Worm (Caenorhabditis elegans) whole organism, young adult: ENCODE results near the gene mlp-1.
A peak's percentile ranks its signal among the peaks of the same experiment; 100 is the strongest.

Experiments
- B0019.2 ChIP-seq: fragments of 200-800 bp; sonication (Bioruptor generic); conservative IDR thresholded peaks from 2 replicates; pipeline ENCODE4 v1.3.6; 2022; ENCODE audit warnings: missing genetic modification reagents, missing genetic modification characterization, missing compliant biosample characterization
- C06A6.2 ChIP-seq: fragments of 200-800 bp; sonication (Bioruptor generic); conservative IDR thresholded peaks from 2 replicates; pipeline ENCODE4 v1.3.6; 2022; ENCODE audit warnings: missing genetic modification characterization, missing compliant biosample characterization
- F22D6.2 ChIP-seq: sonication (generic microtip); optimal IDR thresholded peaks from 2 replicates; lab custom pipeline; 2016; ENCODE audit warnings: mild to moderate bottlenecking, missing genetic modification characterization, missing compliant biosample characterization
- F23B12.7 ChIP-seq: sonication (generic microtip); optimal IDR thresholded peaks from 2 replicates; lab custom pipeline; 2017; ENCODE audit warnings: missing genetic modification characterization, mild to moderate bottlenecking, missing compliant biosample characterization, antibody characterized with exemption, moderate library complexity; ENCODE audit not compliant: insufficient read depth
- F57C9.4 ChIP-seq: sonication (generic microtip); optimal IDR thresholded peaks from 2 replicates; lab custom pipeline; 2017; ENCODE audit warnings: mild to moderate bottlenecking, missing genetic modification characterization, missing compliant biosample characterization
- K11D2.4 ChIP-seq: fragments of 200-800 bp; sonication (Bioruptor generic); IDR thresholded peaks from 2 replicates; pipeline ENCODE4 v1.3.6; 2022; ENCODE audit warnings: missing genetic modification reagents, missing genetic modification characterization, missing compliant biosample characterization
- K12H6.12 ChIP-seq: fragments of 200-800 bp; sonication (Bioruptor generic); optimal IDR thresholded peaks from 2 replicates; lab custom pipeline; 2018; ENCODE audit warnings: mild to moderate bottlenecking, missing genetic modification characterization, missing compliant biosample characterization
- Y53G8AR.9 ChIP-seq: fragments of 200-800 bp; sonication (Bioruptor generic); conservative IDR thresholded peaks from 2 replicates; pipeline ENCODE4 v1.3.6; 2022; ENCODE audit warnings: missing genetic modification reagents, missing genetic modification characterization, missing compliant biosample characterization
- Y56A3A.18 ChIP-seq: fragments of 200-800 bp; sonication (Bioruptor generic); IDR thresholded peaks from 2 replicates; pipeline ENCODE4 v1.3.6; 2022; ENCODE audit warnings: missing genetic modification reagents, missing genetic modification characterization, missing compliant biosample characterization
- Y67H2A.10 ChIP-seq: fragments of 200-800 bp; sonication (Bioruptor generic); conservative IDR thresholded peaks from 2 replicates; pipeline ENCODE4 v1.3.6; 2022; ENCODE audit warnings: missing genetic modification reagents, missing genetic modification characterization, missing compliant biosample characterization
- Y79H2A.3 ChIP-seq: fragments of 200-800 bp; sonication (Bioruptor generic); conservative IDR thresholded peaks from 2 replicates; pipeline ENCODE4 v1.3.6; 2022; ENCODE audit warnings: missing genetic modification reagents, missing genetic modification characterization, missing compliant biosample characterization
- ZK185.1 ChIP-seq: sonication (generic microtip); optimal IDR thresholded peaks from 2 replicates; lab custom pipeline; 2016; ENCODE audit warnings: mild to moderate bottlenecking, missing genetic modification characterization, missing compliant biosample characterization; ENCODE audit not compliant: poor library complexity, severe bottlenecking
- aptf-2 ChIP-seq: fragments of 200-800 bp; sonication (Bioruptor generic); conservative IDR thresholded peaks from 2 replicates; pipeline ENCODE4 v1.3.6; 2022; ENCODE audit warnings: missing genetic modification reagents, missing genetic modification characterization, missing compliant biosample characterization
- atf-7 ChIP-seq: sonication (generic microtip); optimal IDR thresholded peaks from 2 replicates; lab custom pipeline; 2017; ENCODE audit warnings: mild to moderate bottlenecking, missing genetic modification characterization, missing compliant biosample characterization
- athp-1 ChIP-seq: sonication (generic microtip); optimal IDR thresholded peaks from 2 replicates; lab custom pipeline; 2017; ENCODE audit warnings: mild to moderate bottlenecking, missing genetic modification characterization, missing compliant biosample characterization
- attf-3 ChIP-seq: fragments of 200-800 bp; sonication (Bioruptor generic); conservative IDR thresholded peaks from 2 replicates; pipeline ENCODE4 v1.3.6; 2022; ENCODE audit warnings: missing genetic modification reagents, missing genetic modification characterization, missing compliant biosample characterization
- attf-5 ChIP-seq: fragments of 200-800 bp; sonication (Bioruptor generic); optimal IDR thresholded peaks from 2 replicates; lab custom pipeline; 2018; ENCODE audit warnings: mild to moderate bottlenecking, missing genetic modification characterization, missing compliant biosample characterization
- bed-1 ChIP-seq: fragments of 200-800 bp; sonication (Bioruptor generic); IDR thresholded peaks from 2 replicates; pipeline ENCODE4 v1.3.6; 2022; ENCODE audit warnings: missing genetic modification reagents, missing genetic modification characterization, missing compliant biosample characterization
- bed-2 ChIP-seq: fragments of 200-800 bp; sonication (Bioruptor generic); IDR thresholded peaks from 2 replicates; pipeline ENCODE4 v1.3.6; 2022; ENCODE audit warnings: missing genetic modification reagents, missing genetic modification characterization, missing compliant biosample characterization
- cebp-1 ChIP-seq, 2 experiments: fragments of 200-800 bp in 1 of 2; sonication (Bioruptor generic) in 1 of 2; sonication (generic microtip) in 1 of 2; IDR thresholded peaks in 1 of 2; optimal IDR thresholded peaks in 1 of 2; 2 replicates each; pipeline versions ENCODE4 v1.3.6 to Lab custom; 2017 to 2022; ENCODE audit warnings: missing compliant biosample characterization in 2 of 2, missing genetic modification characterization in 2 of 2, mild to moderate bottlenecking in 1 of 2, missing genetic modification reagents in 1 of 2, moderate library complexity in 1 of 2
- egl-44 ChIP-seq: fragments of 200-800 bp; sonication (Bioruptor generic); IDR thresholded peaks from 2 replicates; pipeline ENCODE4 v1.3.6; 2022; ENCODE audit warnings: missing genetic modification reagents, missing genetic modification characterization, missing compliant biosample characterization
- egrh-3 ChIP-seq: fragments of 200-800 bp; sonication (Bioruptor generic); IDR thresholded peaks from 2 replicates; pipeline ENCODE4 v1.3.6; 2022; ENCODE audit warnings: missing genetic modification reagents, missing genetic modification characterization, missing compliant biosample characterization
- ets-4 ChIP-seq: fragments of 200-800 bp; sonication (Bioruptor generic); optimal IDR thresholded peaks from 2 replicates; lab custom pipeline; 2018; ENCODE audit warnings: mild to moderate bottlenecking, missing genetic modification characterization, missing compliant biosample characterization
- hlh-12 ChIP-seq: sonication (generic microtip); optimal IDR thresholded peaks from 2 replicates; lab custom pipeline; 2016; ENCODE audit warnings: missing genetic modification characterization, missing compliant biosample characterization
- hlh-26 ChIP-seq: fragments of 200-800 bp; sonication (Bioruptor generic); conservative IDR thresholded peaks from 2 replicates; pipeline ENCODE4 v1.3.6; 2022; ENCODE audit warnings: missing genetic modification reagents, missing genetic modification characterization, missing compliant biosample characterization
- hmg-1.2 ChIP-seq: fragments of 200-800 bp; sonication (Bioruptor generic); IDR thresholded peaks from 2 replicates; pipeline ENCODE4 v1.3.6; 2022; ENCODE audit warnings: missing genetic modification reagents, missing genetic modification characterization, missing compliant biosample characterization
- hrde-1 ChIP-seq: sonication (generic microtip); optimal IDR thresholded peaks from 2 replicates; lab custom pipeline; 2016; ENCODE audit warnings: missing genetic modification characterization, mild to moderate bottlenecking, missing compliant biosample characterization, moderate library complexity, missing genotype, missing genetic modification reagents, borderline replicate concordance
- lin-35 ChIP-seq, 3 experiments: fragments of 150-350 bp in 2 of 3; sonication (generic microtip) in 1 of 3; optimal IDR thresholded peaks; 2 replicates each; lab custom pipeline; 2014 to 2018; ENCODE audit warnings: missing biosample characterization in 3 of 3, missing genetic modification characterization in 3 of 3, missing genetic modification reagents in 3 of 3
- lsy-27 ChIP-seq: sonication (generic microtip); optimal IDR thresholded peaks from 2 replicates; lab custom pipeline; 2017; ENCODE audit warnings: missing genetic modification characterization, mild to moderate bottlenecking, missing compliant biosample characterization, antibody characterized with exemption, missing genotype, borderline replicate concordance; ENCODE audit not compliant: insufficient read depth
- madf-6 ChIP-seq: fragments of 200-800 bp; sonication (Bioruptor generic); IDR thresholded peaks from 2 replicates; pipeline ENCODE4 v1.3.6; 2022; ENCODE audit warnings: missing genetic modification reagents, missing genetic modification characterization, missing compliant biosample characterization
- madf-8 ChIP-seq: fragments of 200-800 bp; sonication (Bioruptor generic); conservative IDR thresholded peaks from 2 replicates; pipeline ENCODE4 v1.3.6; 2022; ENCODE audit warnings: missing genetic modification reagents, missing genetic modification characterization, missing compliant biosample characterization
- mes-4 ChIP-seq: sonication (generic microtip); optimal IDR thresholded peaks from 2 replicates; lab custom pipeline; 2016; ENCODE audit warnings: missing genotype, missing genetic modification characterization, missing compliant biosample characterization
- mxl-1 ChIP-seq: sonication (generic microtip); optimal IDR thresholded peaks from 2 replicates; lab custom pipeline; 2016; ENCODE audit warnings: missing genetic modification characterization, missing compliant biosample characterization
- nhr-27 ChIP-seq: fragments of 200-800 bp; sonication (Bioruptor generic); optimal IDR thresholded peaks from 2 replicates; lab custom pipeline; 2018; ENCODE audit warnings: mild to moderate bottlenecking, missing genetic modification characterization, moderate library complexity, missing compliant biosample characterization
- rec-8 ChIP-seq, 2 experiments: sonication (generic microtip); optimal IDR thresholded peaks; 2 replicates each; lab custom pipeline; 2016; ENCODE audit warnings: mild to moderate bottlenecking in 2 of 2, missing genetic modification characterization in 2 of 2, missing genetic modification reagents in 2 of 2, missing genotype in 2 of 2, missing biosample characterization in 1 of 2, missing compliant biosample characterization in 1 of 2, moderate library complexity in 1 of 2
- rpc-1 ChIP-seq, 2 experiments: fragments of 150-350 bp in 1 of 2; sonication (generic microtip) in 1 of 2; optimal IDR thresholded peaks; 2 replicates each; lab custom pipeline; 2014 to 2018; ENCODE audit warnings: missing biosample characterization in 1 of 2, missing genetic modification characterization in 1 of 2, missing genetic modification reagents in 1 of 2, missing genotype in 1 of 2
- snpc-1.1 ChIP-seq: sonication (generic microtip); optimal IDR thresholded peaks from 2 replicates; lab custom pipeline; 2017; ENCODE audit warnings: missing genetic modification characterization, mild to moderate bottlenecking, missing compliant biosample characterization, antibody characterized with exemption, moderate library complexity, missing genotype, missing genetic modification reagents; ENCODE audit not compliant: insufficient read depth
- snpc-1.3 ChIP-seq: sonication (generic microtip); optimal IDR thresholded peaks from 2 replicates; lab custom pipeline; 2017; ENCODE audit warnings: missing genetic modification characterization, mild to moderate bottlenecking, missing compliant biosample characterization, antibody characterized with exemption, moderate library complexity, missing genotype, missing genetic modification reagents; ENCODE audit not compliant: insufficient read depth
- snpc-4 ChIP-seq, 5 experiments: fragments of 150-350 bp in 1 of 5; sonication (generic microtip) in 4 of 5; optimal IDR thresholded peaks; 2 replicates each; lab custom pipeline; 2014 to 2018; ENCODE audit warnings: missing genetic modification characterization in 5 of 5, missing biosample characterization in 3 of 5, antibody characterized with exemption in 2 of 5, mild to moderate bottlenecking in 2 of 5, missing compliant biosample characterization in 2 of 5, missing genotype in 2 of 5, moderate library complexity in 2 of 5, missing genetic modification reagents in 1 of 5
- tbp1 ChIP-seq: fragments of 200-800 bp; sonication (Bioruptor generic); optimal IDR thresholded peaks from 2 replicates; lab custom pipeline; 2018; ENCODE audit warnings: mild to moderate bottlenecking, missing genetic modification characterization, missing compliant biosample characterization
- tbx-9 ChIP-seq: sonication (generic microtip); optimal IDR thresholded peaks from 2 replicates; lab custom pipeline; 2016; ENCODE audit warnings: borderline replicate concordance, missing genetic modification characterization, inconsistent platforms, missing compliant biosample characterization
- ztf-18 ChIP-seq: sonication (generic microtip); optimal IDR thresholded peaks from 2 replicates; lab custom pipeline; 2016; ENCODE audit warnings: missing genotype, mild to moderate bottlenecking, missing genetic modification characterization, missing compliant biosample characterization
- ztf-26 ChIP-seq: sonication (generic microtip); optimal IDR thresholded peaks from 2 replicates; lab custom pipeline; 2017; ENCODE audit warnings: missing genetic modification characterization, missing compliant biosample characterization
- ztf-3 ChIP-seq: fragments of 200-800 bp; sonication (Bioruptor generic); optimal IDR thresholded peaks from 2 replicates; lab custom pipeline; 2018; ENCODE audit warnings: mild to moderate bottlenecking, missing genetic modification characterization, missing compliant biosample characterization
- ztf-6 ChIP-seq: fragments of 200-800 bp; sonication (Bioruptor generic); IDR thresholded peaks from 2 replicates; pipeline ENCODE4 v1.3.6; 2022; ENCODE audit warnings: missing genetic modification reagents, missing genetic modification characterization, missing compliant biosample characterization

mlp-1 gene

ce11 chrIII:5938013-5938412 lies 36.8 kb downstream of the mlp-1 start (continued):
- TF ChIP-seq aptf-2 (GFP tag; lab: Robert Waterston, UW) (no peak), Y79H2A.3 (GFP tag; lab: Robert Waterston, UW) (no peak), cebp-1 (GFP tag; IDR thresholded peaks at IDR 0.05; lab: Robert Waterston, UW) (no peak), cebp-1 (tag; optimal IDR thresholded peaks at IDR 0.05; lab: Kevin White, UChicago) (peak; percentile 72), C06A6.2 (GFP tag; lab: Robert Waterston, UW) (peak; percentile 46; the same call in 1 of the 2 replicates), tbp1 (GFP tag; lab: Kevin White, UChicago) (no peak), F57C9.4 (tag; lab: Kevin White, UChicago) (no peak), mxl-1 (tag; lab: Kevin White, UChicago) (no peak), B0019.2 (GFP tag; lab: Robert Waterston, UW) (no peak), madf-6 (no peak), lsy-27 (tag; lab: Kevin White, UChicago) (no peak), snpc-1.1 (tag; lab: Kevin White, UChicago) (no peak), rec-8 (tag; optimal IDR thresholded peaks at IDR 0.05; lab: Kevin White, UChicago) (no peak), K12H6.12 (tag; lab: Kevin White, UChicago) (peak; percentile 57), snpc-4 (GFP tag; optimal IDR thresholded peaks at IDR 0.05; lab: Kevin White, UChicago) (no peak), snpc-4 (tag; optimal IDR thresholded peaks at IDR 0.05; lab: Kevin White, UChicago) (no peak), athp-1 (no peak), bed-2 (no peak), ztf-3 (GFP tag; lab: Kevin White, UChicago) (no peak), hmg-1.2 (GFP tag; lab: Robert Waterston, UW) (no peak), egrh-3 (GFP tag; lab: Robert Waterston, UW) (no peak), ZK185.1 (tag; lab: Kevin White, UChicago) (no peak), atf-7 (tag; lab: Kevin White, UChicago) (no peak), Y53G8AR.9 (GFP tag; lab: Robert Waterston, UW) (no peak), ztf-26 (tag; lab: Kevin White, UChicago) (peak; percentile 39), nhr-27 (tag; lab: Kevin White, UChicago) (no peak), snpc-1.3 (tag; lab: Kevin White, UChicago) (no peak), hlh-26 (no peak), madf-8 (GFP tag; lab: Robert Waterston, UW) (no peak), bed-1 (GFP tag; lab: Robert Waterston, UW) (no peak), lin-35 (GFP tag; optimal IDR thresholded peaks at IDR 0.05; lab: Kevin White, UChicago) (peak in 1 of 3 experiments; percentile 29), hrde-1 (tag; lab: Kevin White, UChicago) (no peak), Y67H2A.10 (GFP tag; lab: Robert Waterston, UW) (no peak), Y56A3A.18 (GFP tag; lab: Robert Waterston, UW) (no peak), ets-4 (GFP tag; lab: Kevin White, UChicago) (no peak), K11D2.4 (0 out of 2 replicates have a peak, but pooled peaks have one; percentile 13), hlh-12 (tag; lab: Kevin White, UChicago) (no peak), F23B12.7 (tag; lab: Kevin White, UChicago) (no peak), ztf-18 (tag; lab: Kevin White, UChicago) (no peak), attf-5 (GFP tag; lab: Kevin White, UChicago) (peak; percentile 27), F22D6.2 (no peak), ztf-6 (GFP tag; lab: Robert Waterston, UW) (no peak), tbx-9 (tag; lab: Kevin White, UChicago) (no peak), rpc-1 (optimal IDR thresholded peaks at IDR 0.05; lab: Kevin White, UChicago) (no peak), rpc-1 (tag; optimal IDR thresholded peaks at IDR 0.05; lab: Kevin White, UChicago) (no peak), mes-4 (tag; lab: Kevin White, UChicago) (no peak), attf-3 (no peak), egl-44 (no peak)
